Fruit fly (Drosophila melanogaster) whole organism, embryonic: ENCODE data around the gene CG11865.

ENCODE experiments used
- CG9215 ChIP-seq: fragments of 200-800 bp; sonication (Bioruptor generic); IDR thresholded peaks from 2 replicates; pipeline ENCODE4 v1.3.6; 2022; ENCODE audit warnings: missing biosample characterization, missing genetic modification characterization
- Deaf1 ChIP-seq: fragments of 200-800 bp; optimal IDR thresholded peaks from 3 replicates; lab custom pipeline; 2019; ENCODE audit warnings: missing biosample characterization, mild to moderate bottlenecking, missing genetic modification characterization, moderate library complexity
- H15 ChIP-seq: fragments of 200-800 bp; sonication (Bioruptor generic); IDR thresholded peaks from 3 replicates; pipeline ENCODE4 v1.3.6; 2022; ENCODE audit warnings: missing biosample characterization, missing genetic modification characterization
- Rx ChIP-seq: fragments of 200-800 bp; sonication (Bioruptor generic); IDR thresholded peaks from 2 replicates; pipeline ENCODE4 v1.3.6; 2022; ENCODE audit warnings: missing biosample characterization, missing genetic modification characterization
- nom ChIP-seq: fragments of 200-800 bp; sonication (Bioruptor generic); optimal IDR thresholded peaks from 2 replicates; lab custom pipeline; 2017; ENCODE audit warnings: missing biosample characterization, missing genetic modification characterization, mild to moderate bottlenecking, moderate library complexity, missing genetic modification reagents
- sens ChIP-seq: fragments of 200-800 bp; sonication (Bioruptor generic); peaks from one replicate; lab custom pipeline; 2016; ENCODE audit warnings: missing biosample characterization, missing genetic modification characterization
- sug ChIP-seq: fragments of 200-800 bp; optimal IDR thresholded peaks from 2 replicates; lab custom pipeline; 2019; ENCODE audit warnings: missing biosample characterization, mild to moderate bottlenecking, missing genetic modification characterization, moderate library complexity
- tup ChIP-seq: fragments of 200-800 bp; sonication (Bioruptor generic); optimal IDR thresholded peaks from 2 replicates; lab custom pipeline; 2016; ENCODE audit warnings: missing biosample characterization, mild to moderate bottlenecking, missing genetic modification characterization, moderate library complexity

DNA sequence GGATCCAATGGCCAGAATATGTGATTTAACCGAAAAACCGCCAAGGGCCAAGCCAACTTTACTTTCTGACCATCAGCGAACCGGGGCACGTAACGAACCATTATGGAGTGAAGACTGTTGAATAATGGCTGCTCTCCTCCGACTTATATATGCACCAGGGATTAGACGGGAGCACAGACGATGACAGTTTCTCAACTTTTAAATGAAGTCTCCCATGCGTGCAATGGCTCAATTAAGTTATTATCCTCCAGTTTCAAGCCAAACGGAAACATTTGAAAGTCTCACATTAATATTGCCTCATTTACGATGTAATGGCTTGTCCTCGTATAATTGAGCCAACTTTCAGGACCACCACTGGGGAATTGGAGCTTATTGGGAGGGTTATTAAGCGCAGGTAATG, 6.7 kb downstream of the CG11865 start, which contains the start of gene Or35a:
- no peak for TF ChIP-seq sens (GFP tag; lab: Kevin White, UChicago)
- TF ChIP-seq tup (GFP tag; lab: Kevin White, UChicago) = no peak
- no peak for TF ChIP-seq nom (GFP tag; lab: Kevin White, UChicago)
- TF ChIP-seq sug = no peak
- TF ChIP-seq H15 (GFP tag; lab: Robert Waterston, UW) = no peak
- no peak for TF ChIP-seq Rx (GFP tag; lab: Robert Waterston, UW)
- no peak for TF ChIP-seq CG9215 (GFP tag; lab: Robert Waterston, UW)
- TF ChIP-seq Deaf1 (tag; lab: Kevin White, UChicago) = no peak
